Fruit fly (Drosophila melanogaster) whole organism, pupa: ENCODE measurements around the gene RNaseX25.

ENCODE experiments used
- CG10348 ChIP-seq: fragments of 200-800 bp; sonication (Bioruptor generic); IDR thresholded peaks from 2 replicates; pipeline ENCODE4 v1.3.6; 2022; ENCODE audit warnings: missing biosample characterization, missing genetic modification characterization
- CG13204 ChIP-seq: fragments of 200-800 bp; sonication (Bioruptor generic); optimal IDR thresholded peaks from 2 replicates; lab custom pipeline; 2018; ENCODE audit warnings: missing biosample characterization, mild to moderate bottlenecking, missing genetic modification characterization, moderate library complexity
- CG17806 ChIP-seq: fragments of 200-800 bp; sonication (Bioruptor generic); optimal IDR thresholded peaks from 2 replicates; lab custom pipeline; 2018; ENCODE audit warnings: missing biosample characterization, mild to moderate bottlenecking, missing genetic modification characterization, moderate library complexity
- D1 ChIP-seq: fragments of 200-800 bp; sonication (Bioruptor generic); optimal IDR thresholded peaks from 2 replicates; lab custom pipeline; 2018; ENCODE audit warnings: missing biosample characterization, mild to moderate bottlenecking, missing genetic modification characterization, moderate library complexity
- EcR ChIP-seq: fragments of 200-800 bp; sonication (Bioruptor generic); optimal IDR thresholded peaks from 3 replicates; lab custom pipeline; 2019; ENCODE audit warnings: missing biosample characterization, missing genetic modification characterization, mild to moderate bottlenecking, moderate library complexity, missing genetic modification reagents
- Pif1B ChIP-seq: fragments of 200-800 bp; sonication (Bioruptor generic); optimal IDR thresholded peaks from 3 replicates; lab custom pipeline; 2016; ENCODE audit warnings: missing biosample characterization, missing genetic modification characterization
- fd96Ca ChIP-seq: fragments of 200-800 bp; sonication (Bioruptor generic); IDR thresholded peaks from 3 replicates; pipeline ENCODE4 v1.3.6; 2022; ENCODE audit warnings: missing biosample characterization, missing genetic modification characterization
- rn ChIP-seq: fragments of 200-800 bp; sonication (Bioruptor generic); IDR thresholded peaks from 2 replicates; pipeline ENCODE4 v1.3.6; 2022; ENCODE audit warnings: missing biosample characterization, missing genetic modification characterization

DNA sequence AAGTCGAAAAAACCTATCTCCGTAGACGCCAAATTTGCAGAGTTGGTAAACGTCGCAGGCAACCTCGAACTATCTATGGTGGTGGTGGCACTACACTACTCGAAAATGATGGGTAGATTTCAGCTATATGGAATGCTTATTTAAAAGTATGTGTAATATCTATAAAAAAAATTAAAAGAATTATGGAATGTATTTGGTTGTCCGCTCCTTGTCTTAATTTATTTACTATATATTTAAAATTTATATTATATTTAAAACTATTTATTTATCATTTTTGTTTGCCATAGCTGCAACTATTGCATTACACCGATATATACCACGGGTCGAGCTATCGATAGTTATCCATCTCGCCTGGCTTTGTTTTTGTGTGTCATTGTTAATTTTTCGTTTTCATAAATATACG is 5.7 kb downstream of the RNaseX25 start, which contains the start of the genes HP4 and CG8209:
- TF ChIP-seq CG13204 (no peak), EcR (no peak), fd96Ca (GFP tag; lab: Robert Waterston, UW) (no peak; the same call in 1 of the 3 replicates), CG17806 (tag; lab: Kevin White, UChicago) (peak; percentile 70), Pif1B (GFP tag; lab: Kevin White, UChicago) (no peak), CG10348 (no peak), rn (peak; percentile 71; the same call in 1 of the 2 replicates), D1 (tag; lab: Kevin White, UChicago) (peak; percentile 68)
